Fruit fly (Drosophila melanogaster) whole organism, embryonic: ENCODE results near the gene CG33489.

Experiments used
- Ada2b ChIP-seq: fragments of 200-800 bp; sonication (Bioruptor generic); IDR thresholded peaks from 2 replicates; pipeline ENCODE4 v1.3.6; 2022; ENCODE audit warnings: missing biosample characterization, missing genetic modification characterization
- CG10431 ChIP-seq: fragments of 200-800 bp; sonication (Bioruptor generic); optimal IDR thresholded peaks from 3 replicates; lab custom pipeline; 2018; ENCODE audit warnings: missing biosample characterization, mild to moderate bottlenecking, missing genetic modification characterization
- CG10565 ChIP-seq: fragments of 200-800 bp; sonication (Bioruptor generic); optimal IDR thresholded peaks from 3 replicates; lab custom pipeline; 2016; ENCODE audit warnings: missing biosample characterization, mild to moderate bottlenecking, missing genetic modification characterization
- CG12104 ChIP-seq: fragments of 200-800 bp; sonication (Bioruptor generic); optimal IDR thresholded peaks from 3 replicates; lab custom pipeline; 2016; ENCODE audit warnings: missing biosample characterization, missing genetic modification characterization
- CG1529 ChIP-seq: fragments of 200-800 bp; sonication (Bioruptor generic); optimal IDR thresholded peaks from 3 replicates; lab custom pipeline; 2018; ENCODE audit warnings: missing biosample characterization, missing genetic modification characterization
- CG17568 ChIP-seq: fragments of 200-800 bp; sonication (Bioruptor generic); optimal IDR thresholded peaks from 2 replicates; lab custom pipeline; 2018; ENCODE audit warnings: missing biosample characterization, mild to moderate bottlenecking, missing genetic modification characterization, moderate library complexity
- CG18619 ChIP-seq: fragments of 200-800 bp; sonication (Bioruptor generic); optimal IDR thresholded peaks from 3 replicates; lab custom pipeline; 2017; ENCODE audit warnings: missing biosample characterization, mild to moderate bottlenecking, missing genetic modification characterization
- CG2199 ChIP-seq: fragments of 200-800 bp; sonication (Bioruptor generic); IDR thresholded peaks from 3 replicates; pipeline ENCODE4 v1.3.6; 2022; ENCODE audit warnings: missing biosample characterization, missing genetic modification characterization
- CG31224 ChIP-seq: fragments of 200-800 bp; sonication (Bioruptor generic); IDR thresholded peaks from 2 replicates; pipeline ENCODE4 v1.3.6; 2022; ENCODE audit warnings: missing biosample characterization, missing genetic modification characterization
- CG3281 ChIP-seq: fragments of 200-800 bp; sonication (Bioruptor generic); optimal IDR thresholded peaks from 3 replicates; lab custom pipeline; 2017; ENCODE audit warnings: missing biosample characterization, mild to moderate bottlenecking, missing genetic modification characterization
- CG43689 ChIP-seq: fragments of 200-800 bp; sonication (Bioruptor generic); IDR thresholded peaks from 2 replicates; pipeline ENCODE4 v1.3.6; 2022; ENCODE audit warnings: missing biosample characterization, missing genetic modification characterization
- CG4730 ChIP-seq: fragments of 200-800 bp; sonication (Bioruptor generic); IDR thresholded peaks from 2 replicates; pipeline ENCODE4 v1.3.6; 2022; ENCODE audit warnings: missing biosample characterization, missing genetic modification characterization
- CG4854 ChIP-seq: fragments of 200-800 bp; sonication (Bioruptor generic); optimal IDR thresholded peaks from 2 replicates; lab custom pipeline; 2016; ENCODE audit warnings: missing biosample characterization, missing genetic modification characterization, inconsistent platforms
- CG6254 ChIP-seq: fragments of 200-800 bp; sonication (Bioruptor generic); optimal IDR thresholded peaks from 3 replicates; lab custom pipeline; 2017; ENCODE audit warnings: mild to moderate bottlenecking, missing biosample characterization, missing genetic modification reagents, missing genetic modification characterization
- CG6683 ChIP-seq: fragments of 200-800 bp; sonication (Bioruptor generic); optimal IDR thresholded peaks from 2 replicates; lab custom pipeline; 2017; ENCODE audit warnings: missing biosample characterization, mild to moderate bottlenecking, missing genetic modification characterization, missing genetic modification reagents
- CG7987 ChIP-seq: fragments of 200-800 bp; sonication (Bioruptor generic); optimal IDR thresholded peaks from 2 replicates; lab custom pipeline; 2018; ENCODE audit warnings: missing biosample characterization, mild to moderate bottlenecking, missing genetic modification characterization, moderate library complexity
- CG9215 ChIP-seq: fragments of 200-800 bp; sonication (Bioruptor generic); IDR thresholded peaks from 2 replicates; pipeline ENCODE4 v1.3.6; 2022; ENCODE audit warnings: missing biosample characterization, missing genetic modification characterization
- D19B ChIP-seq: fragments of 200-800 bp; sonication (Bioruptor generic); optimal IDR thresholded peaks from 2 replicates; lab custom pipeline; 2017; ENCODE audit warnings: missing biosample characterization, mild to moderate bottlenecking, missing genetic modification characterization
- Fer2 ChIP-seq: fragments of 200-800 bp; sonication (Bioruptor generic); optimal IDR thresholded peaks from 2 replicates; lab custom pipeline; 2018; ENCODE audit warnings: missing biosample characterization, mild to moderate bottlenecking, missing genetic modification characterization, moderate library complexity
- Gsc ChIP-seq: fragments of 200-800 bp; sonication (Bioruptor generic); IDR thresholded peaks from 2 replicates; pipeline ENCODE4 v1.3.6; 2022; ENCODE audit warnings: missing biosample characterization, missing genetic modification characterization
- H15 ChIP-seq: fragments of 200-800 bp; sonication (Bioruptor generic); IDR thresholded peaks from 3 replicates; pipeline ENCODE4 v1.3.6; 2022; ENCODE audit warnings: missing biosample characterization, missing genetic modification characterization
- HHEX ChIP-seq: fragments of 200-800 bp; sonication (Bioruptor generic); optimal IDR thresholded peaks from 3 replicates; lab custom pipeline; 2017; ENCODE audit warnings: missing biosample characterization, mild to moderate bottlenecking, missing genetic modification characterization, missing genetic modification reagents
- Hmr ChIP-seq: fragments of 200-800 bp; sonication (Bioruptor generic); optimal IDR thresholded peaks from 3 replicates; lab custom pipeline; 2017; ENCODE audit warnings: mild to moderate bottlenecking, missing biosample characterization, missing genetic modification reagents, missing genetic modification characterization
- Kr ChIP-seq: fragments of 200-800 bp; sonication (Bioruptor generic); optimal IDR thresholded peaks from 2 replicates; lab custom pipeline; 2017; ENCODE audit warnings: missing biosample characterization, mild to moderate bottlenecking, missing genetic modification characterization
- MTF-1 ChIP-seq: fragments of 200-800 bp; sonication (Bioruptor generic); optimal IDR thresholded peaks from 2 replicates; lab custom pipeline; 2018; ENCODE audit warnings: missing biosample characterization, mild to moderate bottlenecking, missing genetic modification characterization, borderline replicate concordance
- Med ChIP-seq: fragments of 200-800 bp; sonication (Bioruptor generic); peaks from one replicate; lab custom pipeline; 2016; ENCODE audit warnings: missing biosample characterization, missing genetic modification characterization, mild to moderate bottlenecking, inconsistent platforms, moderate library complexity
- Meics ChIP-seq: fragments of 200-800 bp; sonication (Bioruptor generic); optimal IDR thresholded peaks from 2 replicates; lab custom pipeline; 2017; ENCODE audit warnings: missing biosample characterization, mild to moderate bottlenecking, missing genetic modification characterization
- Neu2 ChIP-seq: fragments of 200-800 bp; sonication (Bioruptor generic); optimal IDR thresholded peaks from 3 replicates; lab custom pipeline; 2016; ENCODE audit warnings: missing biosample characterization, missing genetic modification characterization, borderline replicate concordance
- Sin3A ChIP-seq: fragments of >200 bp; optimal IDR thresholded peaks from 2 replicates; lab custom pipeline; 2018
- Xbp1 ChIP-seq: fragments of 200-800 bp; sonication (Bioruptor generic); optimal IDR thresholded peaks from 3 replicates; lab custom pipeline; 2016; ENCODE audit warnings: missing biosample characterization, mild to moderate bottlenecking, missing genetic modification characterization
- ara ChIP-seq: fragments of 200-800 bp; sonication (Bioruptor generic); IDR thresholded peaks from 2 replicates; pipeline ENCODE4 v1.3.6; 2022; ENCODE audit warnings: missing biosample characterization, missing genetic modification characterization
- ase ChIP-seq: fragments of 200-800 bp; sonication (Bioruptor generic); IDR thresholded peaks from 3 replicates; pipeline ENCODE4 v1.3.6; 2022; ENCODE audit warnings: missing biosample characterization, missing genetic modification characterization
- chn ChIP-seq: fragments of 200-800 bp; sonication (Bioruptor generic); optimal IDR thresholded peaks from 2 replicates; lab custom pipeline; 2016; ENCODE audit warnings: missing biosample characterization, missing genetic modification characterization
- exex ChIP-seq: fragments of 200-800 bp; sonication (Bioruptor generic); optimal IDR thresholded peaks from 4 replicates; lab custom pipeline; 2018; ENCODE audit warnings: missing biosample characterization, mild to moderate bottlenecking, missing genetic modification characterization, moderate library complexity
- grn ChIP-seq: fragments of 200-800 bp; sonication (Bioruptor generic); optimal IDR thresholded peaks from 3 replicates; lab custom pipeline; 2017; ENCODE audit warnings: missing biosample characterization, missing genetic modification characterization
- gro ChIP-seq: fragments of 200-800 bp; sonication (Bioruptor generic); optimal IDR thresholded peaks from 2 replicates; lab custom pipeline; 2016; ENCODE audit warnings: missing biosample characterization, missing genetic modification characterization
- gsb-n ChIP-seq: fragments of 200-800 bp; sonication (Bioruptor generic); optimal IDR thresholded peaks from 3 replicates; lab custom pipeline; 2018; ENCODE audit warnings: missing biosample characterization, mild to moderate bottlenecking, missing genetic modification characterization
- her ChIP-seq: fragments of 200-800 bp; sonication (Bioruptor generic); optimal IDR thresholded peaks from 2 replicates; lab custom pipeline; 2016; ENCODE audit warnings: missing biosample characterization, missing genetic modification characterization
- mam ChIP-seq: fragments of 200-800 bp; sonication (Bioruptor generic); optimal IDR thresholded peaks from 3 replicates; lab custom pipeline; 2016; ENCODE audit warnings: missing biosample characterization, missing genetic modification characterization
- nmo ChIP-seq: fragments of 200-800 bp; sonication (Bioruptor generic); optimal IDR thresholded peaks from 2 replicates; lab custom pipeline; 2018; ENCODE audit warnings: missing biosample characterization, mild to moderate bottlenecking, missing genetic modification characterization, moderate library complexity
- pzg ChIP-seq: fragments of 200-800 bp; sonication (Bioruptor generic); optimal IDR thresholded peaks from 3 replicates; lab custom pipeline; 2018; ENCODE audit warnings: missing biosample characterization, mild to moderate bottlenecking, missing genetic modification characterization, moderate library complexity
- ro ChIP-seq: fragments of 200-800 bp; sonication (Bioruptor generic); IDR thresholded peaks from 2 replicates; pipeline ENCODE4 v1.3.6; 2022; ENCODE audit warnings: missing biosample characterization, missing genetic modification characterization
- row ChIP-seq: fragments of 200-800 bp; sonication (Bioruptor generic); IDR thresholded peaks from 3 replicates; pipeline ENCODE4 v1.3.6; 2022; ENCODE audit warnings: missing biosample characterization, missing genetic modification characterization
- ssp ChIP-seq: fragments of 200-800 bp; sonication (Bioruptor generic); IDR thresholded peaks from 2 replicates; pipeline ENCODE4 v1.3.6; 2022; ENCODE audit warnings: missing biosample characterization, missing genetic modification characterization
- stwl ChIP-seq: fragments of 200-800 bp; sonication (Bioruptor generic); optimal IDR thresholded peaks from 3 replicates; lab custom pipeline; 2018; ENCODE audit warnings: missing biosample characterization, mild to moderate bottlenecking, missing genetic modification characterization, moderate library complexity
- sug ChIP-seq: fragments of 200-800 bp; optimal IDR thresholded peaks from 2 replicates; lab custom pipeline; 2019; ENCODE audit warnings: missing biosample characterization, mild to moderate bottlenecking, missing genetic modification characterization, moderate library complexity
- tio ChIP-seq: fragments of 200-800 bp; sonication (Bioruptor generic); optimal IDR thresholded peaks from 2 replicates; lab custom pipeline; 2017; ENCODE audit warnings: missing biosample characterization, missing genetic modification characterization, inconsistent platforms
- ttk ChIP-seq: fragments of 200-800 bp; sonication (Bioruptor generic); IDR thresholded peaks from 2 replicates; pipeline ENCODE4 v2.1.2; 2022; ENCODE audit warnings: missing biosample characterization, missing genetic modification characterization
- wdn ChIP-seq: fragments of 200-800 bp; sonication (Bioruptor generic); IDR thresholded peaks from 2 replicates; pipeline ENCODE4 v1.3.6; 2022; ENCODE audit warnings: missing biosample characterization, missing genetic modification characterization

CG33489 gene

DNA sequence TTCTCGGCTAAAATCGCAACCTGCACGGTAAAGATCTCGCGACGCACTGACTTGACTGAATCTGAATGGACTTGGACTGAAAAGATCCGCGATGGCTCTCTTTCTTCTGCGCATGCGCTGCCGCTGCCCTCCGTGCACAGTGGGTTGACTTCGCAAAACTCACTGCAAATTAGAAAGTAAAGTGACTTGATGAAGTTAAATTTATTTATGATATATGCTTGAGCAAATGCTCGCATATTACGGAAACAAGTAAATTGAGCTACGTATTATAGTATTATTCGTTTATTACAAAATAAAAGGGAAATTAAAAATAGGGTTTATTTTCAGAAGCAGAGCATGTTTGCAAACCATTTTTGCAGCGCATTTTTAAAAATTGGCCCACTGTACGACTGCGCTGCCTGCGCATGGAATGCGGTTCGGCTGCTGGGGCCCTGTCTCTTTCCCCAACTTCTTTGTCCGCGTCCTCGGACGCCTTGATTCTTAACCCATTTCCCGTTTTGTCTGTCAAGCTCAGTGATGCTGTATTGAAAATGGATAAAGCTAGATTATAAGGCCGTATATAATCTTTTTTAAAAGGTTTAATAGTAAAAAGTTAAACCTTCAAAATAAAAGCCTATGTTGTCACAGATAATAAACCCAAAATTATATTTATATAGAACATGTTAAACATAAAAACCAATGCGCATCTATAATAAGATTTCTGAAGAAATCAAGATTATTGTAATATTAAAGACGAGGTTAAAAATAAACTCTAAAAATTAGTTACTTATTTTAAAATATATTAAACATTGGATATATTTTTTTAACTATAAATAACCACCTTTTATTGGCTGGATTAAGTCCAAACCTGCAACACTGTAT lies 11.1 kb upstream of the CG33489 start, which contains the start of gene rt (continued):
- TF ChIP-seq Ada2b: 0 out of 2 replicates have a peak, but pooled peaks have one; percentile 32
- no peak for TF ChIP-seq grn (GFP tag; lab: Kevin White, UChicago)
- peak; percentile 33 for TF ChIP-seq CG18619 (GFP tag; lab: Kevin White, UChicago)
- no peak for TF ChIP-seq CG4730 (GFP tag; lab: Robert Waterston, UW)
- no peak for TF ChIP-seq CG12104
- no peak for TF ChIP-seq CG6683 (GFP tag; lab: Kevin White, UChicago)
- peak; percentile 28 for TF ChIP-seq CG3281 (GFP tag; lab: Kevin White, UChicago)
- TF ChIP-seq Xbp1: peak; percentile 52
- TF ChIP-seq CG9215 (GFP tag; lab: Robert Waterston, UW): no peak
- peak; percentile 52 for TF ChIP-seq Med (GFP tag; lab: Kevin White, UChicago)
- TF ChIP-seq CG4854 (GFP tag; lab: Kevin White, UChicago): peak; percentile 4
- no peak for TF ChIP-seq pzg
- no peak for TF ChIP-seq exex (tag; lab: Kevin White, UChicago)
- TF ChIP-seq Meics (GFP tag; lab: Kevin White, UChicago): peak; percentile 29
- TF ChIP-seq mam (GFP tag; lab: Kevin White, UChicago): no peak
- TF ChIP-seq CG10565 (GFP tag; lab: Kevin White, UChicago): no peak
- TF ChIP-seq ara (GFP tag; lab: Robert Waterston, UW): peak; percentile 68
- peak; percentile 17 for TF ChIP-seq CG10431
- peak; percentile 37 for TF ChIP-seq HHEX
- TF ChIP-seq CG1529 (GFP tag; lab: Kevin White, UChicago): peak; percentile 56
- TF ChIP-seq row (GFP tag; lab: Robert Waterston, UW): peak; percentile 88
- TF ChIP-seq nmo: peak; percentile 69
- peak; percentile 55 for TF ChIP-seq chn (GFP tag; lab: Kevin White, UChicago)
- no peak for TF ChIP-seq gro (GFP tag; lab: Kevin White, UChicago)
- TF ChIP-seq MTF-1 (GFP tag; lab: Kevin White, UChicago): peak; percentile 13
- TF ChIP-seq gsb-n (tag; lab: Kevin White, UChicago): peak; percentile 60
- no peak for TF ChIP-seq CG7987 (GFP tag; lab: Kevin White, UChicago)
- no peak for TF ChIP-seq ssp
- TF ChIP-seq sug (tag; lab: Kevin White, UChicago): no peak
- TF ChIP-seq ase: 0 out of 3 replicates have a peak, but pooled peaks have one; percentile 47
- TF ChIP-seq Fer2 (tag; lab: Kevin White, UChicago): no peak
- no peak for TF ChIP-seq ttk
- no peak for TF ChIP-seq Kr (GFP tag; lab: Kevin White, UChicago)
- TF ChIP-seq wdn (GFP tag; lab: Robert Waterston, UW): no peak
- TF ChIP-seq CG17568 (GFP tag; lab: Kevin White, UChicago): no peak
- TF ChIP-seq CG6254 (GFP tag; lab: Kevin White, UChicago): peak; percentile 22
- no peak for TF ChIP-seq H15 (GFP tag; lab: Robert Waterston, UW)
- no peak; the same call in 1 of the 2 replicates for TF ChIP-seq Gsc (GFP tag; lab: Robert Waterston, UW)
- no peak for TF ChIP-seq Hmr
- TF ChIP-seq D19B (GFP tag; lab: Kevin White, UChicago): no peak
- no peak for TF ChIP-seq her (GFP tag; lab: Kevin White, UChicago)
- no peak for TF ChIP-seq ro (GFP tag; lab: Robert Waterston, UW)
- 0 out of 3 replicates have a peak, but pooled peaks have one; percentile 67 for TF ChIP-seq CG2199 (GFP tag; lab: Robert Waterston, UW)
- TF ChIP-seq Sin3A: no peak
- no peak for TF ChIP-seq CG43689 (GFP tag; lab: Robert Waterston, UW)
- peak; percentile 29; the same call in 1 of the 2 replicates for TF ChIP-seq CG31224 (GFP tag; lab: Robert Waterston, UW)
- TF ChIP-seq Neu2 (GFP tag; lab: Kevin White, UChicago): no peak
- TF ChIP-seq tio (GFP tag; lab: Kevin White, UChicago): peak; percentile 42
- peak; percentile 31 for TF ChIP-seq stwl (tag; lab: Kevin White, UChicago)
